Fruit fly (Drosophila melanogaster) whole organism, embryonic: ENCODE data around the gene Tmx3.
A peak's percentile ranks its signal among the peaks of the same experiment; 100 is the strongest.

ENCODE experiments used
- Awh ChIP-seq: fragments of 200-800 bp; sonication (Bioruptor generic); IDR thresholded peaks from 2 replicates; pipeline ENCODE4, ENCODE4 v1.3.6; 2022; ENCODE audit warnings: missing biosample characterization, missing genetic modification characterization
- CG1024 ChIP-seq: fragments of 200-800 bp; sonication (Bioruptor generic); IDR thresholded peaks from 2 replicates; pipeline ENCODE4 v1.3.6; 2022; ENCODE audit warnings: missing biosample characterization, missing genetic modification characterization
- CG11696 ChIP-seq: fragments of 200-800 bp; sonication (Bioruptor generic); IDR thresholded peaks from 2 replicates; pipeline ENCODE4 v1.3.6; 2022; ENCODE audit warnings: missing biosample characterization, missing genetic modification characterization
- CG12769 ChIP-seq: fragments of 200-800 bp; sonication (Bioruptor generic); optimal IDR thresholded peaks from 2 replicates; lab custom pipeline; 2019; ENCODE audit warnings: missing biosample characterization, mild to moderate bottlenecking, missing genetic modification characterization, moderate library complexity
- CG14710 ChIP-seq: fragments of 200-800 bp; sonication (Bioruptor generic); optimal IDR thresholded peaks from 3 replicates; lab custom pipeline; 2019; ENCODE audit warnings: missing biosample characterization, mild to moderate bottlenecking, missing genetic modification characterization, moderate library complexity
- CG15269 ChIP-seq: fragments of 200-800 bp; sonication (Bioruptor generic); optimal IDR thresholded peaks from 2 replicates; lab custom pipeline; 2018; ENCODE audit warnings: missing biosample characterization, mild to moderate bottlenecking, missing genetic modification characterization, moderate library complexity
- CG32767 ChIP-seq: fragments of 200-800 bp; sonication (Bioruptor generic); IDR thresholded peaks from 2 replicates; pipeline ENCODE4 v1.3.6; 2022; ENCODE audit warnings: missing biosample characterization, missing genetic modification characterization
- CG4360 ChIP-seq: fragments of 200-800 bp; sonication (Bioruptor generic); IDR thresholded peaks from 2 replicates; pipeline ENCODE4 v1.3.6; 2022; ENCODE audit warnings: missing biosample characterization, missing genetic modification characterization
- CG8478 ChIP-seq: fragments of >200 bp; optimal IDR thresholded peaks from 2 replicates; lab custom pipeline; 2018
- CG9797 ChIP-seq: fragments of 200-800 bp; sonication (Bioruptor generic); optimal IDR thresholded peaks from 3 replicates; lab custom pipeline; 2018; ENCODE audit warnings: missing biosample characterization, mild to moderate bottlenecking, missing genetic modification characterization
- Chrac-16 ChIP-seq: fragments of 200-800 bp; sonication (Bioruptor generic); optimal IDR thresholded peaks from 3 replicates; lab custom pipeline; 2016; ENCODE audit warnings: missing biosample characterization, missing genetic modification characterization
- CkIIα-i1 ChIP-seq: fragments of 200-800 bp; sonication (Bioruptor generic); IDR thresholded peaks from 2 replicates; pipeline ENCODE4 v1.3.6; 2022; ENCODE audit warnings: missing biosample characterization, missing genetic modification characterization
- CrebB ChIP-seq: fragments of 200-800 bp; sonication (Bioruptor generic); optimal IDR thresholded peaks from 3 replicates; lab custom pipeline; 2018; ENCODE audit warnings: missing biosample characterization, mild to moderate bottlenecking, missing genetic modification characterization
- Dbx ChIP-seq: fragments of 200-800 bp; sonication (Bioruptor generic); IDR thresholded peaks from 3 replicates; pipeline ENCODE4 v1.3.6; 2022; ENCODE audit warnings: missing biosample characterization, missing genetic modification characterization
- Dref ChIP-seq: fragments of 200-800 bp; sonication (Bioruptor generic); IDR thresholded peaks from 2 replicates; pipeline ENCODE4 v1.3.6; 2022; ENCODE audit warnings: missing biosample characterization, missing genetic modification characterization
- E2f2 ChIP-seq: fragments of 200-800 bp; sonication (Bioruptor generic); IDR thresholded peaks from 2 replicates; pipeline ENCODE4 v1.3.6; 2022; ENCODE audit warnings: missing biosample characterization, missing genetic modification characterization
- Ets65A ChIP-seq: fragments of 200-800 bp; sonication (Bioruptor generic); peaks from one replicate; lab custom pipeline; 2016; ENCODE audit warnings: missing biosample characterization, missing genetic modification characterization
- Fer2 ChIP-seq: fragments of 200-800 bp; sonication (Bioruptor generic); optimal IDR thresholded peaks from 2 replicates; lab custom pipeline; 2018; ENCODE audit warnings: missing biosample characterization, mild to moderate bottlenecking, missing genetic modification characterization, moderate library complexity
- HHEX ChIP-seq: fragments of 200-800 bp; sonication (Bioruptor generic); optimal IDR thresholded peaks from 3 replicates; lab custom pipeline; 2017; ENCODE audit warnings: missing biosample characterization, mild to moderate bottlenecking, missing genetic modification characterization, missing genetic modification reagents
- HLH54F ChIP-seq: fragments of 200-800 bp; sonication (Bioruptor generic); optimal IDR thresholded peaks from 3 replicates; lab custom pipeline; 2016; ENCODE audit warnings: missing biosample characterization, missing genetic modification characterization
- Hr3 ChIP-seq: fragments of 200-800 bp; sonication (Bioruptor generic); optimal IDR thresholded peaks from 3 replicates; lab custom pipeline; 2016; ENCODE audit warnings: missing biosample characterization, missing genetic modification characterization
- Hr78 ChIP-seq, 2 experiments: fragments of 200-800 bp in 1 of 2; fragments of >200 bp in 1 of 2; sonication (Bioruptor generic) in 1 of 2; optimal IDR thresholded peaks; 2 replicates each; lab custom pipeline; 2017 to 2019; ENCODE audit warnings: missing biosample characterization in 2 of 2, missing genetic modification characterization in 2 of 2, mild to moderate bottlenecking in 1 of 2, moderate library complexity in 1 of 2
- Lpt ChIP-seq: fragments of >200 bp; optimal IDR thresholded peaks from 2 replicates; lab custom pipeline; 2018; ENCODE audit warnings: missing biosample characterization, missing genetic modification characterization
- Mes4 ChIP-seq: fragments of 200-800 bp; sonication (Bioruptor generic); optimal IDR thresholded peaks from 2 replicates; lab custom pipeline; 2016; ENCODE audit warnings: missing biosample characterization, missing genetic modification characterization
- Spps ChIP-seq: fragments of 200-800 bp; sonication (Bioruptor generic); optimal IDR thresholded peaks from 2 replicates; lab custom pipeline; 2018; ENCODE audit warnings: missing biosample characterization, mild to moderate bottlenecking, missing genetic modification characterization
- Taf1 ChIP-seq: fragments of 200-800 bp; sonication (Bioruptor generic); IDR thresholded peaks from 2 replicates; pipeline ENCODE4 v1.3.6; 2022; ENCODE audit warnings: missing biosample characterization, missing genetic modification characterization
- abd-A ChIP-seq: fragments of 200-800 bp; sonication (Bioruptor generic); optimal IDR thresholded peaks from 3 replicates; lab custom pipeline; 2019; ENCODE audit warnings: missing biosample characterization, mild to moderate bottlenecking, missing genetic modification characterization, moderate library complexity
- bigmax ChIP-seq: fragments of 200-800 bp; sonication (Bioruptor generic); optimal IDR thresholded peaks from 2 replicates; lab custom pipeline; 2018; ENCODE audit warnings: missing biosample characterization, mild to moderate bottlenecking, missing genetic modification characterization
- bsh ChIP-seq, 2 experiments: fragments of 200-800 bp; sonication (Bioruptor generic); optimal IDR thresholded peaks; 2 replicates each; lab custom pipeline; 2017 to 2018; ENCODE audit warnings: mild to moderate bottlenecking in 2 of 2, missing biosample characterization in 2 of 2, missing genetic modification characterization in 2 of 2, moderate library complexity in 1 of 2
- cas ChIP-seq: fragments of 200-800 bp; sonication (Bioruptor generic); IDR thresholded peaks from 2 replicates; pipeline ENCODE4 v1.3.6; 2022; ENCODE audit warnings: missing biosample characterization, missing genetic modification characterization
- chinmo ChIP-seq: fragments of 200-800 bp; sonication (Bioruptor generic); IDR thresholded peaks from 4 replicates; pipeline ENCODE4 v1.3.6; 2022; ENCODE audit warnings: missing biosample characterization, missing genetic modification characterization; ENCODE audit not compliant: partially characterized antibody
- her ChIP-seq: fragments of 200-800 bp; sonication (Bioruptor generic); optimal IDR thresholded peaks from 2 replicates; lab custom pipeline; 2016; ENCODE audit warnings: missing biosample characterization, missing genetic modification characterization
- lola ChIP-seq, 3 experiments: fragments of >200 bp in 2 of 3; fragments of 200-800 bp in 1 of 3; sonication (Bioruptor generic) in 1 of 3; optimal IDR thresholded peaks; 2 replicates each; lab custom pipeline; 2017 to 2019; ENCODE audit warnings: missing biosample characterization in 3 of 3, missing genetic modification characterization in 3 of 3, mild to moderate bottlenecking in 1 of 3, moderate library complexity in 1 of 3
- nmo ChIP-seq: fragments of 200-800 bp; sonication (Bioruptor generic); optimal IDR thresholded peaks from 2 replicates; lab custom pipeline; 2018; ENCODE audit warnings: missing biosample characterization, mild to moderate bottlenecking, missing genetic modification characterization, moderate library complexity
- nom ChIP-seq: fragments of 200-800 bp; sonication (Bioruptor generic); optimal IDR thresholded peaks from 2 replicates; lab custom pipeline; 2017; ENCODE audit warnings: missing biosample characterization, missing genetic modification characterization, mild to moderate bottlenecking, moderate library complexity, missing genetic modification reagents
- oc ChIP-seq: fragments of 200-800 bp; sonication (Bioruptor generic); optimal IDR thresholded peaks from 2 replicates; lab custom pipeline; 2018; ENCODE audit warnings: missing biosample characterization, mild to moderate bottlenecking, missing genetic modification characterization, moderate library complexity
- rib ChIP-seq: fragments of 200-800 bp; sonication (Bioruptor generic); IDR thresholded peaks from 2 replicates; pipeline ENCODE4 v1.3.6; 2022; ENCODE audit warnings: missing biosample characterization, missing genetic modification characterization
- run ChIP-seq: fragments of 200-800 bp; sonication (Bioruptor generic); optimal IDR thresholded peaks from 3 replicates; lab custom pipeline; 2018; ENCODE audit warnings: missing biosample characterization, mild to moderate bottlenecking, missing genetic modification characterization
- salm ChIP-seq: fragments of 200-800 bp; sonication (Bioruptor generic); optimal IDR thresholded peaks from 2 replicates; lab custom pipeline; 2018; ENCODE audit warnings: missing biosample characterization, mild to moderate bottlenecking, missing genetic modification characterization
- sd ChIP-seq: fragments of 200-800 bp; sonication (Bioruptor generic); optimal IDR thresholded peaks from 3 replicates; lab custom pipeline; 2018; ENCODE audit warnings: missing biosample characterization, mild to moderate bottlenecking, missing genetic modification characterization, moderate library complexity
- sens-2 ChIP-seq: fragments of 200-800 bp; sonication (Bioruptor generic); IDR thresholded peaks from 2 replicates; pipeline ENCODE4 v1.3.6; 2022; ENCODE audit warnings: missing biosample characterization, missing genetic modification characterization
- slou ChIP-seq: fragments of 200-800 bp; sonication (Bioruptor generic); optimal IDR thresholded peaks from 3 replicates; lab custom pipeline; 2016; ENCODE audit warnings: missing biosample characterization, missing genetic modification characterization
- tll ChIP-seq, 2 experiments: fragments of 200-800 bp in 1 of 2; fragments of >200 bp in 1 of 2; sonication (Bioruptor generic) in 1 of 2; optimal IDR thresholded peaks; 2 replicates each; lab custom pipeline; 2017 to 2019; ENCODE audit warnings: missing biosample characterization in 2 of 2, missing genetic modification characterization in 2 of 2, mild to moderate bottlenecking in 1 of 2, moderate library complexity in 1 of 2
- trh ChIP-seq: fragments of 200-800 bp; sonication (Bioruptor generic); optimal IDR thresholded peaks from 2 replicates; lab custom pipeline; 2016; ENCODE audit warnings: missing biosample characterization, missing genetic modification characterization
- wek ChIP-seq: fragments of 200-800 bp; sonication (Bioruptor generic); optimal IDR thresholded peaks from 3 replicates; lab custom pipeline; 2018; ENCODE audit warnings: missing biosample characterization, mild to moderate bottlenecking, missing genetic modification characterization, moderate library complexity

Tmx3 gene

dm6 chr3L:16275391-16276017 is 46.6 kb downstream of the Tmx3 start:
- no peak for TF ChIP-seq Taf1 (GFP tag; lab: Robert Waterston, UW)
- no peak for TF ChIP-seq HLH54F (GFP tag; lab: Kevin White, UChicago)
- 0 out of 2 replicates have a peak, but pooled peaks have one; percentile 9 for TF ChIP-seq Dref
- TF ChIP-seq Ets65A (GFP tag; lab: Kevin White, UChicago), result peak; percentile 11
- TF ChIP-seq Fer2 (tag; lab: Kevin White, UChicago), result no peak
- TF ChIP-seq CG8478 (lab: Kevin White, UChicago), result no peak

- TF ChIP-seq bsh (GFP tag; optimal IDR thresholded peaks at IDR 0.05; lab: Kevin White, UChicago) (no peak), CG32767 (GFP tag; lab: Robert Waterston, UW) (no peak), bigmax (GFP tag; lab: Kevin White, UChicago) (no peak), Lpt (GFP tag; lab: Kevin White, UChicago) (no peak), wek (no peak), HHEX (GFP tag; lab: Kevin White, UChicago) (no peak), CkIIα-i1 (GFP tag; lab: Robert Waterston, UW) (no peak), Mes4 (GFP tag; lab: Kevin White, UChicago) (no peak)
- TF ChIP-seq, all 482 proteins: peak for 0
Measured at dm6 chr3L:16277135-16277534, 48.2 kb downstream of the Tmx3 start, which contains the start of gene CG13065. Gene CG13065, plus strand, starts transcription at chr3L:16277435.

dm6 chr3L:16279171-16279570 is 50.3 kb downstream of the Tmx3 start, which contains the start of gene CG13050:
Gene CG13050, minus strand, starts transcription at chr3L:16279271.
- no peak for TF ChIP-seq CrebB
- no peak for TF ChIP-seq CG9797 (GFP tag; lab: Kevin White, UChicago)
- TF ChIP-seq trh (GFP tag; lab: Kevin White, UChicago), result no peak
- TF ChIP-seq run (tag; lab: Kevin White, UChicago), result no peak
- no peak for TF ChIP-seq chinmo
- TF ChIP-seq slou (GFP tag; lab: Kevin White, UChicago), result no peak
- no peak for TF ChIP-seq CG4360 (GFP tag; lab: Robert Waterston, UW)
- TF ChIP-seq sens-2 (GFP tag; lab: Robert Waterston, UW), result no peak
- TF ChIP-seq CG14710, result no peak
- TF ChIP-seq salm (tag; lab: Kevin White, UChicago), result no peak
- TF ChIP-seq Hr3, result no peak

DNA sequence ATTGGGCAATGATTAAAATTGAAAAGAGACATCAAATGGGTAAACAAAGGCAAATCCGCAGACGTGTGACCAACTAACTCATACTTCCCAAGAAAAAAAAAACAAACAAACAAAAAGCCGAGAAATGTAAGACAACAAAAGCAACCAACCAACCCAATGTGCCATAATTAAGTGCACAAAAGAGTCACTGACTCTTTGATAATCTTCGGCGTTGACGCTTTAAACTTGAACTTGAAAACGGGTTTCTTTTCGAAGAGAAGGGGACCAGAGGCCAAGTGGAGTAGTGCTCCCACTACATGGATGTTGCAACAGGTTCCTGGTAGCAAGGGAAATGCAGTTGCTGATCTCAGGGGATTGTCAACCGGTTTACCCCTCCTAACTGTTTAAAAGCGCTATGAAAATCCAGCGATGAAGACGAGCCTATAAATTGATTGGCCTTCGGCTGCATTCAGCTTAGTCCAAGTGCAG is 51.1 kb downstream of the Tmx3 start, which contains the start of gene CG13064:
TSS of gene CG13064 (plus strand) at position 418 of the 468 bp plus-strand sequence.
- TF ChIP-seq rib (GFP tag; lab: Robert Waterston, UW) (no peak), nom (GFP tag; lab: Kevin White, UChicago) (peak; percentile 8), CG12769 (peak; percentile 50), Dbx (GFP tag; lab: Robert Waterston, UW) (no peak), sd (tag; lab: Kevin White, UChicago) (no peak), CG1024 (no peak), Chrac-16 (GFP tag; lab: Kevin White, UChicago) (no peak), tll (GFP tag; optimal IDR thresholded peaks at IDR 0.05; lab: Kevin White, UChicago) (no peak), lola (GFP tag; optimal IDR thresholded peaks at IDR 0.05; lab: Kevin White, UChicago) (no peak), CG15269 (peak; percentile 27), bigmax (GFP tag; lab: Kevin White, UChicago) (no peak), cas (no peak), Spps (tag; lab: Kevin White, UChicago) (no peak), her (GFP tag; lab: Kevin White, UChicago) (no peak), Hr78 (GFP tag; optimal IDR thresholded peaks at IDR 0.05; lab: Kevin White, UChicago) (peak in 1 of 2 experiments; percentile 87), E2f2 (GFP tag; lab: Robert Waterston, UW) (no peak), nmo (GFP tag; lab: Kevin White, UChicago) (no peak), Awh (GFP tag; lab: Robert Waterston, UW) (peak; percentile 19; the same call in 1 of the 2 replicates), CG11696 (GFP tag; lab: Robert Waterston, UW) (no peak), chinmo (0 out of 4 replicates have a peak, but pooled peaks have one; percentile 65), abd-A (tag; lab: Kevin White, UChicago) (peak; percentile 75), oc (tag; lab: Kevin White, UChicago) (peak; percentile 56)
